Fruit fly (Drosophila melanogaster): ENCODE data around the gene CCHa2.

DNA sequence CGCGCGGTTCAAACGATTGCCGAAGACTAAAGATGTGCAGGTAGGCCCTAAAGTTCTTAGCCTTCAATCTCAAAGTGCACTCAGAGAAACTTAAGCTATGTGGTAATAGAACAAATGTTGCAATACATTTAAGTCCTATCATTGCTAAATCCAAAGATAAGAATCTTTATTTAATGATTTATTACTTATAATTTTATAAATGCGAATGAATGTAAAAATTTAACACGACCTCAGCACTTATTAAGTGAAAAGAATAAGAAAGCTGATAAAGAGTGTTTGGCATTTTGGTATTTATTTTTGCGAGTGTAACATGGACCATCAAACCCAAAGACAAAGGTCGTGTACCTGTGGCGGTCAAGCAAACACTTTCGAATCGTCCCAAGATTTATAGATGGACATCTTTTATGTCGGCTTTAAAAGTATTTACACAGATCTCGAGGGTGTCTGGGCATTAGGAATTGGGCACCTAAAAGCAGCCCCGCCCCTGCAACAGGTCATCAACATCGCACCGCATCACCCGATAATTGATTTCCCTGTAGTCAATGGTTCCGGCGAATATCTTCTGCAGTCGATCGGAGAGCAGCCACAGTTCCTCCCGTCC, 9.9 kb upstream of the CCHa2 start, which contains the start of gene yellow-e3:
- no peak for TF ChIP-seq CG5204 (GFP tag; optimal IDR thresholded peaks at IDR 0.05)
- TF ChIP-seq CG1620 (GFP tag; optimal IDR thresholded peaks at IDR 0.05): no peak
- no peak for TF ChIP-seq cic (GFP tag; optimal IDR thresholded peaks at IDR 0.05)
- no peak for TF ChIP-seq CG33017 (tag; optimal IDR thresholded peaks at IDR 0.05)
- TF ChIP-seq CG11617 (GFP tag; optimal IDR thresholded peaks at IDR 0.05): no peak
- no peak for TF ChIP-seq Crg-1 (GFP tag; optimal IDR thresholded peaks at IDR 0.05)

All from whole organism, adult.